Fruit fly (Drosophila melanogaster): ENCODE measurements around the gene chp.

The chp gene

dm6 chr3R:31215830-31216229, 5.3 kb upstream of the chp start, which contains the start of gene CG15561 (continued):
- no peak for TF ChIP-seq ttk (GFP tag; IDR thresholded peaks at IDR 0.05)
- TF ChIP-seq zen2 (GFP tag; IDR thresholded peaks at IDR 0.05; ENCODE audit: partially characterized antibody), result no peak
- no peak for TF ChIP-seq tgo (GFP tag; IDR thresholded peaks at IDR 0.05)
- peak; percentile 19 for TF ChIP-seq dmrt11E (tag; optimal IDR thresholded peaks at IDR 0.05)
- TF ChIP-seq stwl (tag; optimal IDR thresholded peaks at IDR 0.05), result peak; percentile 81
- no peak for TF ChIP-seq CG7839 (tag; optimal IDR thresholded peaks at IDR 0.05)
- TF ChIP-seq Dip2 (GFP tag; IDR thresholded peaks at IDR 0.05), result no peak
- TF ChIP-seq MTF-1 (GFP tag; optimal IDR thresholded peaks at IDR 0.05; ENCODE audit: borderline replicate concordance), result peak; percentile 69
- TF ChIP-seq CG18599 (GFP tag; optimal IDR thresholded peaks at IDR 0.05), result no peak
- no peak for TF ChIP-seq ato (GFP tag; IDR thresholded peaks at IDR 0.05; ENCODE audit: partially characterized antibody)
- peak; percentile 49 for TF ChIP-seq CG1233 (GFP tag; optimal IDR thresholded peaks at IDR 0.05)
- TF ChIP-seq Drgx (GFP tag; IDR thresholded peaks at IDR 0.05), result no peak
- peak; percentile 50 for TF ChIP-seq btn (GFP tag; optimal IDR thresholded peaks at IDR 0.05)
- no peak for TF ChIP-seq gsb (GFP tag; IDR thresholded peaks at IDR 0.05)
- TF ChIP-seq nmo (GFP tag; optimal IDR thresholded peaks at IDR 0.05), result peak; percentile 49
- no peak for TF ChIP-seq Taf1 (GFP tag; IDR thresholded peaks at IDR 0.05)
- no peak for TF ChIP-seq wdn (GFP tag; IDR thresholded peaks at IDR 0.05)
- peak; percentile 42 for TF ChIP-seq CG13296 (GFP tag; optimal IDR thresholded peaks at IDR 0.05)
- peak; percentile 67 for TF ChIP-seq Hmr (GFP tag; optimal IDR thresholded peaks at IDR 0.05)
- TF ChIP-seq chm (GFP tag; IDR thresholded peaks at IDR 0.05), result no peak
- TF ChIP-seq lilli (GFP tag; optimal IDR thresholded peaks at IDR 0.05), result peak; percentile 61
- no peak for TF ChIP-seq sna (GFP tag; IDR thresholded peaks at IDR 0.05; ENCODE audit: partially characterized antibody)
- TF ChIP-seq ERR (GFP tag; optimal IDR thresholded peaks at IDR 0.05), result no peak
- no peak for TF ChIP-seq fru (optimal IDR thresholded peaks at IDR 0.05)
- no peak for TF ChIP-seq slou (GFP tag; optimal IDR thresholded peaks at IDR 0.05)
- TF ChIP-seq E2f1 (GFP tag; IDR thresholded peaks at IDR 0.05), result no peak
- TF ChIP-seq Antp (GFP tag; optimal IDR thresholded peaks at IDR 0.05), result peak; percentile 26
- TF ChIP-seq MBD-R2 (GFP tag; IDR thresholded peaks at IDR 0.05), result no peak
- TF ChIP-seq Sry-β (GFP tag; optimal IDR thresholded peaks at IDR 0.05), result peak; percentile 22
- TF ChIP-seq maf-S (GFP tag; optimal IDR thresholded peaks at IDR 0.05), result peak; percentile 60
- peak; percentile 29 for TF ChIP-seq CG8089 (GFP tag; optimal IDR thresholded peaks at IDR 0.05)
- no peak for TF ChIP-seq CG17568 (GFP tag; optimal IDR thresholded peaks at IDR 0.05)
- peak; percentile 56 for TF ChIP-seq Fer1 (GFP tag; optimal IDR thresholded peaks at IDR 0.05)
- peak; percentile 13 for TF ChIP-seq fd102C (GFP tag; optimal IDR thresholded peaks at IDR 0.05)
- peak; percentile 52 for TF ChIP-seq CG15696 (tag; optimal IDR thresholded peaks at IDR 0.05)
- no peak for TF ChIP-seq yki (optimal IDR thresholded peaks at IDR 0.05)
- no peak for TF ChIP-seq NC2α (GFP tag; optimal IDR thresholded peaks at IDR 0.05)
- no peak for TF ChIP-seq psq (GFP tag; optimal IDR thresholded peaks at IDR 0.05)
- peak; percentile 53 for TF ChIP-seq wek (GFP tag; optimal IDR thresholded peaks at IDR 0.05)
- TF ChIP-seq salm (tag; optimal IDR thresholded peaks at IDR 0.05), result peak; percentile 35
- no peak for TF ChIP-seq ase (GFP tag; IDR thresholded peaks at IDR 0.05)
- TF ChIP-seq CG14050 (GFP tag; IDR thresholded peaks at IDR 0.05), result no peak
- peak; percentile 84 for TF ChIP-seq CG1603 (tag; optimal IDR thresholded peaks at IDR 0.05)
- peak; percentile 98 for TF ChIP-seq Dp (GFP tag; optimal IDR thresholded peaks at IDR 0.05)
- TF ChIP-seq CG14860 (GFP tag; IDR thresholded peaks at IDR 0.05; ENCODE audit: partially characterized antibody), result no peak
- TF ChIP-seq Optix (GFP tag; IDR thresholded peaks at IDR 0.05), result no peak
- TF ChIP-seq Ravus (GFP tag; IDR thresholded peaks at IDR 0.05), result no peak

Measured in whole organism, embryonic.